Worm (Caenorhabditis elegans): Measurements from ENCODE around the gene best-3.

DNA sequence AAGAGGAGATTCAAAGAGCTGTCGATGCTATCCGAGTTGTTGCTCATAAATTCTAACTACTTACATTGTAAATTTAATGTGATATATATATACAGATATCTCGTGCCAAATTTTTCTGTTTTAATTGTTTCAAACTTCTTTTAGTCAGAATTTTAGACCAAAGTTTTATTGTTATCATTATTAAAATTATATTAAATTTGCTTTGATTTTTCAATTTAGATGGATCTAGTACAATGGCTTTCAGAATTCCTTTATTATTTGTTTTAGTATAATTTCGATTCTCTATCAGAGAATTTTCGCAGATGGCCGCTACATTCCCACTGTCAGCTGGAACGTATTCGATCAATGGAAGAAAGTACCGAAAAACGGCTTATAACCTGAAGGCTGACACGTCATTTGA is 44.6 kb downstream of the best-3 start, which contains the start of gene ascc-1:
- TF ChIP-seq ets-5 (GFP tag; IDR thresholded peaks at IDR 0.05) (no peak), lin-15B (tag; optimal IDR thresholded peaks at IDR 0.05) (no peak), blmp-1 (tag; optimal IDR thresholded peaks at IDR 0.05) (no peak), mep-1 (tag; optimal IDR thresholded peaks at IDR 0.05) (no peak), egl-13 (tag; optimal IDR thresholded peaks at IDR 0.05) (no peak), ceh-82 (tag; optimal IDR thresholded peaks at IDR 0.05) (no peak), nhr-76 (tag; optimal IDR thresholded peaks at IDR 0.05) (no peak), lin-13 (GFP tag; optimal IDR thresholded peaks at IDR 0.05) (no peak), irx-1 (tag; optimal IDR thresholded peaks at IDR 0.05) (no peak), lir-3 (tag; optimal IDR thresholded peaks at IDR 0.05; ENCODE audit: poor library complexity) (no peak), C16A3.4 (tag; optimal IDR thresholded peaks at IDR 0.05) (no peak)

Measured in whole organism, L1 larva.